Worm (Caenorhabditis elegans): ENCODE data around the gene cisd-3.1.

Gene cisd-3.1

ce11 chrIII:4560393-4560890, 17.8 kb downstream of the cisd-3.1 start (continued):
- TF ChIP-seq nhr-76 (tag; optimal IDR thresholded peaks at IDR 0.05): peak; percentile 41
- no peak for TF ChIP-seq hlh-4 (tag; optimal IDR thresholded peaks at IDR 0.05)
- peak; percentile 61 for TF ChIP-seq lsy-2 (tag; optimal IDR thresholded peaks at IDR 0.05)
- peak; percentile 43 for TF ChIP-seq isw-1 (GFP tag; IDR thresholded peaks at IDR 0.05)
- TF ChIP-seq egl-13 (tag; optimal IDR thresholded peaks at IDR 0.05): peak; percentile 31
- TF ChIP-seq unc-30 (tag; optimal IDR thresholded peaks at IDR 0.05): no peak
- peak in 1 of 2 experiments; percentile 20 for TF ChIP-seq ztf-11 (tag; optimal IDR thresholded peaks at IDR 0.05)
- peak; percentile 35 for TF ChIP-seq irx-1 (tag; optimal IDR thresholded peaks at IDR 0.05)
- TF ChIP-seq nhr-19 (GFP tag; conservative IDR thresholded peaks at IDR 0.05): peak; percentile 54
- TF ChIP-seq ztf-4 (tag; optimal IDR thresholded peaks at IDR 0.05): peak; percentile 75
- no peak for TF ChIP-seq efl-3 (GFP tag; optimal IDR thresholded peaks at IDR 0.05)
- TF ChIP-seq nhr-20 (tag; optimal IDR thresholded peaks at IDR 0.05): peak; percentile 69
- TF ChIP-seq lin-15B (tag; optimal IDR thresholded peaks at IDR 0.05): no peak
- TF ChIP-seq sox-4 (tag; optimal IDR thresholded peaks at IDR 0.05): no peak
- TF ChIP-seq grh-1 (GFP tag; IDR thresholded peaks at IDR 0.05): peak; percentile 36; the same call in 1 of the 2 replicates
- TF ChIP-seq nhr-47 (tag; optimal IDR thresholded peaks at IDR 0.05): peak; percentile 76
- no peak for TF ChIP-seq zag-1 (tag; optimal IDR thresholded peaks at IDR 0.05)
- TF ChIP-seq nhr-237 (tag; optimal IDR thresholded peaks at IDR 0.05): no peak
- peak; percentile 81 for TF ChIP-seq mep-1 (tag; optimal IDR thresholded peaks at IDR 0.05)
- peak; percentile 52 to 53 for TF ChIP-seq lin-35 (GFP tag; optimal IDR thresholded peaks at IDR 0.05)
- TF ChIP-seq sptf-1 (tag; optimal IDR thresholded peaks at IDR 0.05): no peak
- peak; percentile 74 for TF ChIP-seq tbx-2 (tag; optimal IDR thresholded peaks at IDR 0.05)
- no peak for TF ChIP-seq nhr-11 (tag; optimal IDR thresholded peaks at IDR 0.05)
- peak in 1 of 2 experiments; percentile 15 for TF ChIP-seq egl-27 (tag; optimal IDR thresholded peaks at IDR 0.05)
- no peak for TF ChIP-seq lin-39 (tag; optimal IDR thresholded peaks at IDR 0.05)
- TF ChIP-seq fkh-8 (tag; optimal IDR thresholded peaks at IDR 0.05): peak; percentile 19
- peak; percentile 22 for TF ChIP-seq aly-2 (tag; optimal IDR thresholded peaks at IDR 0.05)
- peak; percentile 61 for TF ChIP-seq blmp-1 (tag; optimal IDR thresholded peaks at IDR 0.05)
- TF ChIP-seq zip-4 (GFP tag; optimal IDR thresholded peaks at IDR 0.05): no peak
- no peak for TF ChIP-seq nhr-28 (tag; optimal IDR thresholded peaks at IDR 0.05)
- no peak for TF ChIP-seq elt-2 (tag; optimal IDR thresholded peaks at IDR 0.05)
- no peak for TF ChIP-seq hpl-2 (GFP tag; optimal IDR thresholded peaks at IDR 0.05)
- TF ChIP-seq C34B4.2 (tag; optimal IDR thresholded peaks at IDR 0.05): no peak
- TF ChIP-seq lin-14 (GFP tag; optimal IDR thresholded peaks at IDR 0.05): peak; percentile 98
- no peak for TF ChIP-seq snpc-4 (tag; optimal IDR thresholded peaks at IDR 0.05)
- TF ChIP-seq swsn-7 (tag; optimal IDR thresholded peaks at IDR 0.05): peak; percentile 77
- no peak for TF ChIP-seq tlp-1 (tag; optimal IDR thresholded peaks at IDR 0.05)
- no peak for TF ChIP-seq sup-37 (GFP tag; optimal IDR thresholded peaks at IDR 0.05)
- no peak for TF ChIP-seq ceh-88 (GFP tag; IDR thresholded peaks at IDR 0.05)
- TF ChIP-seq nhr-12 (tag; optimal IDR thresholded peaks at IDR 0.05): no peak

- no peak for TF ChIP-seq fkh-10 (GFP tag; optimal IDR thresholded peaks at IDR 0.05)
- TF ChIP-seq efl-1 (optimal IDR thresholded peaks at IDR 0.05): no peak
- no peak for TF ChIP-seq efl-1 (GFP tag; optimal IDR thresholded peaks at IDR 0.05 in 1 of 2)
Measured at ce11 chrIII:4561286-4561685, 18.6 kb downstream of the cisd-3.1 start.

All from whole organism, L1 larva.